Worm (Caenorhabditis elegans) whole organism, early embryonic: ENCODE measurements around the gene aqp-1.

Experiments
- ama-1 ChIP-seq: fragments of 150-350 bp; optimal IDR thresholded peaks from 2 replicates; lab custom pipeline; 2014
- ceh-36 ChIP-seq: sonication (generic microtip); optimal IDR thresholded peaks from 2 replicates; lab custom pipeline; 2016; ENCODE audit warnings: missing genetic modification characterization, inconsistent platforms, missing compliant biosample characterization
- pes-1 ChIP-seq: fragments of 200-800 bp; sonication (Bioruptor generic); IDR thresholded peaks from 2 replicates; pipeline ENCODE4 v1.3.6; 2022; ENCODE audit warnings: missing genetic modification reagents, missing genetic modification characterization, missing compliant biosample characterization
- tbx-37 ChIP-seq: fragments of 200-800 bp; sonication (Bioruptor generic); conservative IDR thresholded peaks from 2 replicates; pipeline ENCODE4 v1.3.6; 2022; ENCODE audit warnings: missing genetic modification reagents, missing genetic modification characterization, missing compliant biosample characterization

ce11 chrII:7277257-7277656 is 39.1 kb upstream of the aqp-1 start:
- TF ChIP-seq ceh-36 (tag; lab: Kevin White, UChicago) (no peak), pes-1 (no peak), tbx-37 (GFP tag; lab: Robert Waterston, UW) (no peak), ama-1 (no peak)
